Fruit fly (Drosophila melanogaster) whole organism, embryonic: Measurements from ENCODE around the gene Pfdn2.

Experiments used
- Abd-B ChIP-seq: fragments of 200-800 bp; sonication (Bioruptor generic); optimal IDR thresholded peaks from 2 replicates; lab custom pipeline; 2018; ENCODE audit warnings: missing biosample characterization, mild to moderate bottlenecking, missing genetic modification characterization, moderate library complexity
- CG1024 ChIP-seq: fragments of 200-800 bp; sonication (Bioruptor generic); IDR thresholded peaks from 2 replicates; pipeline ENCODE4 v1.3.6; 2022; ENCODE audit warnings: missing biosample characterization, missing genetic modification characterization
- CG10274 ChIP-seq: fragments of 200-800 bp; sonication (Bioruptor generic); optimal IDR thresholded peaks from 3 replicates; lab custom pipeline; 2017; ENCODE audit warnings: missing biosample characterization, mild to moderate bottlenecking, missing genetic modification characterization
- CG11398 ChIP-seq: fragments of 200-800 bp; sonication (Bioruptor generic); optimal IDR thresholded peaks from 2 replicates; lab custom pipeline; 2016; ENCODE audit warnings: missing biosample characterization, missing genetic modification characterization
- CG11504 ChIP-seq: fragments of 200-800 bp; sonication (Bioruptor generic); optimal IDR thresholded peaks from 3 replicates; lab custom pipeline; 2019; ENCODE audit warnings: missing biosample characterization, mild to moderate bottlenecking, missing genetic modification characterization, moderate library complexity
- CG14441 ChIP-seq: fragments of 200-800 bp; sonication (Bioruptor generic); IDR thresholded peaks from 2 replicates; pipeline ENCODE4 v1.3.6; 2022; ENCODE audit warnings: missing biosample characterization, missing genetic modification characterization
- CG14965 ChIP-seq: fragments of 200-800 bp; sonication (Bioruptor generic); optimal IDR thresholded peaks from 2 replicates; lab custom pipeline; 2016; ENCODE audit warnings: missing biosample characterization, missing genetic modification characterization, borderline replicate concordance
- CG15073 ChIP-seq: fragments of 200-800 bp; sonication (Bioruptor generic); optimal IDR thresholded peaks from 2 replicates; lab custom pipeline; 2016; ENCODE audit warnings: missing biosample characterization, missing genetic modification characterization
- CG16815 ChIP-seq: fragments of 200-800 bp; sonication (Bioruptor generic); optimal IDR thresholded peaks from 3 replicates; lab custom pipeline; 2017; ENCODE audit warnings: missing biosample characterization, mild to moderate bottlenecking, missing genetic modification characterization
- CG2129 ChIP-seq: fragments of 200-800 bp; sonication (Bioruptor generic); IDR thresholded peaks from 2 replicates; pipeline ENCODE4 v1.3.6; 2022; ENCODE audit warnings: missing biosample characterization, missing genetic modification characterization; ENCODE audit not compliant: partially characterized antibody
- CG2712 ChIP-seq: fragments of 200-800 bp; optimal IDR thresholded peaks from 3 replicates; lab custom pipeline; 2019; ENCODE audit warnings: missing biosample characterization, mild to moderate bottlenecking, missing genetic modification characterization, moderate library complexity
- CG2875 ChIP-seq: fragments of 200-800 bp; sonication (Bioruptor generic); optimal IDR thresholded peaks from 2 replicates; lab custom pipeline; 2017; ENCODE audit warnings: missing biosample characterization, mild to moderate bottlenecking, missing genetic modification characterization, missing genetic modification reagents
- CG33213 ChIP-seq: fragments of 200-800 bp; sonication (Bioruptor generic); optimal IDR thresholded peaks from 3 replicates; lab custom pipeline; 2016; ENCODE audit warnings: missing biosample characterization, missing genetic modification characterization
- CG6175 ChIP-seq: fragments of 200-800 bp; sonication (Bioruptor generic); IDR thresholded peaks from 3 replicates; pipeline ENCODE4 v1.3.6; 2022; ENCODE audit warnings: missing biosample characterization, missing genetic modification characterization
- CG6254 ChIP-seq: fragments of 200-800 bp; sonication (Bioruptor generic); optimal IDR thresholded peaks from 3 replicates; lab custom pipeline; 2017; ENCODE audit warnings: mild to moderate bottlenecking, missing biosample characterization, missing genetic modification reagents, missing genetic modification characterization
- CG6683 ChIP-seq: fragments of 200-800 bp; sonication (Bioruptor generic); optimal IDR thresholded peaks from 2 replicates; lab custom pipeline; 2017; ENCODE audit warnings: missing biosample characterization, mild to moderate bottlenecking, missing genetic modification characterization, missing genetic modification reagents
- Chrac-16 ChIP-seq: fragments of 200-800 bp; sonication (Bioruptor generic); optimal IDR thresholded peaks from 3 replicates; lab custom pipeline; 2016; ENCODE audit warnings: missing biosample characterization, missing genetic modification characterization
- CkIIα-i1 ChIP-seq: fragments of 200-800 bp; sonication (Bioruptor generic); IDR thresholded peaks from 2 replicates; pipeline ENCODE4 v1.3.6; 2022; ENCODE audit warnings: missing biosample characterization, missing genetic modification characterization
- D19A ChIP-seq: fragments of 200-800 bp; optimal IDR thresholded peaks from 3 replicates; lab custom pipeline; 2019; ENCODE audit warnings: missing biosample characterization, mild to moderate bottlenecking, missing genetic modification characterization, moderate library complexity
- Gsc ChIP-seq: fragments of 200-800 bp; sonication (Bioruptor generic); IDR thresholded peaks from 2 replicates; pipeline ENCODE4 v1.3.6; 2022; ENCODE audit warnings: missing biosample characterization, missing genetic modification characterization
- MBD-R2 ChIP-seq: fragments of 200-800 bp; sonication (Bioruptor generic); IDR thresholded peaks from 2 replicates; pipeline ENCODE4 v1.3.6; 2022; ENCODE audit warnings: missing biosample characterization, missing genetic modification characterization
- Max ChIP-seq: fragments of 200-800 bp; sonication (Bioruptor generic); optimal IDR thresholded peaks from 2 replicates; lab custom pipeline; 2016; ENCODE audit warnings: missing biosample characterization, mild to moderate bottlenecking, missing genetic modification characterization
- NC2α ChIP-seq: fragments of 200-800 bp; sonication (Bioruptor generic); optimal IDR thresholded peaks from 2 replicates; lab custom pipeline; 2016; ENCODE audit warnings: missing biosample characterization, missing genetic modification characterization
- Neu2 ChIP-seq: fragments of 200-800 bp; sonication (Bioruptor generic); optimal IDR thresholded peaks from 3 replicates; lab custom pipeline; 2016; ENCODE audit warnings: missing biosample characterization, missing genetic modification characterization, borderline replicate concordance
- NfI ChIP-seq: fragments of 200-800 bp; sonication (Bioruptor generic); optimal IDR thresholded peaks from 3 replicates; lab custom pipeline; 2018; ENCODE audit warnings: missing biosample characterization, mild to moderate bottlenecking, missing genetic modification characterization, moderate library complexity
- Oaz ChIP-seq: fragments of 200-800 bp; sonication (Bioruptor generic); IDR thresholded peaks from 2 replicates; pipeline ENCODE4 v1.3.6; 2022; ENCODE audit warnings: missing biosample characterization, missing genetic modification characterization
- Opbp ChIP-seq: fragments of 200-800 bp; sonication (Bioruptor generic); IDR thresholded peaks from 3 replicates; pipeline ENCODE4 v1.3.6; 2022; ENCODE audit warnings: missing biosample characterization, missing genetic modification characterization; ENCODE audit not compliant: partially characterized antibody
- Rfx ChIP-seq: fragments of 200-800 bp; sonication (Bioruptor generic); IDR thresholded peaks from 2 replicates; pipeline ENCODE4 v1.3.6; 2022; ENCODE audit warnings: missing biosample characterization, missing genetic modification characterization
- Six4 ChIP-seq: fragments of 200-800 bp; sonication (Bioruptor generic); optimal IDR thresholded peaks from 2 replicates; lab custom pipeline; 2016; ENCODE audit warnings: missing biosample characterization, missing genetic modification characterization
- Ssrp ChIP-seq: fragments of 200-800 bp; sonication (Bioruptor generic); optimal IDR thresholded peaks from 2 replicates; lab custom pipeline; 2018; ENCODE audit warnings: missing biosample characterization, mild to moderate bottlenecking, missing genetic modification characterization, moderate library complexity
- Stat92E ChIP-seq, 3 experiments: fragments of >200 bp in 2 of 3; fragments of 200-800 bp in 1 of 3; sonication (Bioruptor generic) in 1 of 3; optimal IDR thresholded peaks; 2 replicates each; lab custom pipeline; 2017 to 2019; ENCODE audit warnings: missing biosample characterization in 3 of 3, missing genetic modification characterization in 3 of 3, mild to moderate bottlenecking in 1 of 3, moderate library complexity in 1 of 3
- Xrp1 ChIP-seq: fragments of 200-800 bp; sonication (Bioruptor generic); IDR thresholded peaks from 2 replicates; pipeline ENCODE4 v1.3.6; 2022; ENCODE audit warnings: missing biosample characterization, missing genetic modification characterization
- ara ChIP-seq: fragments of 200-800 bp; sonication (Bioruptor generic); IDR thresholded peaks from 2 replicates; pipeline ENCODE4 v1.3.6; 2022; ENCODE audit warnings: missing biosample characterization, missing genetic modification characterization
- bigmax ChIP-seq: fragments of 200-800 bp; sonication (Bioruptor generic); optimal IDR thresholded peaks from 2 replicates; lab custom pipeline; 2018; ENCODE audit warnings: missing biosample characterization, mild to moderate bottlenecking, missing genetic modification characterization
- dpn ChIP-seq, 2 experiments: fragments of 200-800 bp; sonication (Bioruptor generic); optimal IDR thresholded peaks; 3 replicates each; lab custom pipeline; 2016; ENCODE audit warnings: missing biosample characterization in 2 of 2, missing genetic modification characterization in 2 of 2
- dysf ChIP-seq: fragments of 200-800 bp; sonication (Bioruptor generic); IDR thresholded peaks from 3 replicates; pipeline ENCODE4 v1.3.6; 2022; ENCODE audit warnings: missing biosample characterization, missing genetic modification characterization
- emc ChIP-seq: fragments of 200-800 bp; sonication (Bioruptor generic); optimal IDR thresholded peaks from 2 replicates; lab custom pipeline; 2016; ENCODE audit warnings: missing biosample characterization, missing genetic modification characterization
- en ChIP-seq: fragments of 200-800 bp; sonication (Bioruptor generic); optimal IDR thresholded peaks from 2 replicates; lab custom pipeline; 2016; ENCODE audit warnings: missing biosample characterization, missing genetic modification characterization
- grau ChIP-seq: fragments of 200-800 bp; optimal IDR thresholded peaks from 3 replicates; lab custom pipeline; 2019; ENCODE audit warnings: missing biosample characterization, mild to moderate bottlenecking, missing genetic modification characterization, moderate library complexity
- kah ChIP-seq: fragments of 200-800 bp; sonication (Bioruptor generic); optimal IDR thresholded peaks from 2 replicates; lab custom pipeline; 2018; ENCODE audit warnings: missing biosample characterization, mild to moderate bottlenecking, missing genetic modification characterization
- kni ChIP-seq: fragments of 200-800 bp; sonication (Bioruptor generic); optimal IDR thresholded peaks from 3 replicates; lab custom pipeline; 2017; ENCODE audit warnings: mild to moderate bottlenecking, missing biosample characterization, missing genetic modification reagents, missing genetic modification characterization
- pan ChIP-seq, 4 experiments: fragments of >200 bp in 3 of 4; fragments of 200-800 bp in 1 of 4; sonication (Bioruptor generic) in 1 of 4; optimal IDR thresholded peaks in 3 of 4; IDR thresholded peaks in 1 of 4; 2 replicates each; pipeline versions ENCODE4 v1.3.6 to Lab custom; 2017 to 2022; ENCODE audit warnings: missing biosample characterization in 2 of 4, missing genetic modification characterization in 2 of 4, mixed read lengths in 1 of 4
- pfk ChIP-seq: fragments of 200-800 bp; sonication (Bioruptor generic); optimal IDR thresholded peaks from 2 replicates; lab custom pipeline; 2018; ENCODE audit warnings: missing biosample characterization, mild to moderate bottlenecking, missing genetic modification characterization, moderate library complexity
- pros ChIP-seq: fragments of 200-800 bp; sonication (Bioruptor generic); optimal IDR thresholded peaks from 3 replicates; lab custom pipeline; 2019; ENCODE audit warnings: missing biosample characterization, mild to moderate bottlenecking, missing genetic modification characterization, moderate library complexity
- sens ChIP-seq: fragments of 200-800 bp; sonication (Bioruptor generic); peaks from one replicate; lab custom pipeline; 2016; ENCODE audit warnings: missing biosample characterization, missing genetic modification characterization
- slbo ChIP-seq: fragments of 200-800 bp; sonication (Bioruptor generic); IDR thresholded peaks from 2 replicates; pipeline ENCODE4 v1.3.6; 2022; ENCODE audit warnings: missing biosample characterization, missing genetic modification characterization
- stwl ChIP-seq: fragments of 200-800 bp; sonication (Bioruptor generic); optimal IDR thresholded peaks from 3 replicates; lab custom pipeline; 2018; ENCODE audit warnings: missing biosample characterization, mild to moderate bottlenecking, missing genetic modification characterization, moderate library complexity
- twi ChIP-seq: fragments of 200-800 bp; optimal IDR thresholded peaks from 2 replicates; lab custom pipeline; 2019; ENCODE audit warnings: missing biosample characterization, mild to moderate bottlenecking, missing genetic modification characterization, moderate library complexity
- vnd ChIP-seq: fragments of 200-800 bp; sonication (Bioruptor generic); IDR thresholded peaks from 3 replicates; pipeline ENCODE4 v1.3.6; 2022; ENCODE audit warnings: missing biosample characterization, missing genetic modification characterization; ENCODE audit not compliant: partially characterized antibody
- yki ChIP-seq: fragments of >200 bp; optimal IDR thresholded peaks from 3 replicates; lab custom pipeline; 2018

Gene Pfdn2

dm6 chr3L:11046559-11046958, 27.6 kb downstream of the Pfdn2 start (continued):
- no peak for TF ChIP-seq Six4 (GFP tag; lab: Kevin White, UChicago)
- TF ChIP-seq Stat92E (GFP tag; optimal IDR thresholded peaks at IDR 0.05; lab: Kevin White, UChicago), result no peak
- no peak for TF ChIP-seq twi
- TF ChIP-seq yki (lab: Kevin White, UChicago), result peak; percentile 68
- TF ChIP-seq CG2875 (GFP tag; lab: Kevin White, UChicago), result peak; percentile 22
- no peak for TF ChIP-seq CG15073
- TF ChIP-seq slbo (GFP tag; lab: Robert Waterston, UW), result no peak
- TF ChIP-seq grau, result no peak
- TF ChIP-seq dysf (GFP tag; lab: Robert Waterston, UW), result no peak
- TF ChIP-seq CG6175 (GFP tag; lab: Robert Waterston, UW), result no peak
- no peak for TF ChIP-seq bigmax (GFP tag; lab: Kevin White, UChicago)
- no peak for TF ChIP-seq CG6683 (GFP tag; lab: Kevin White, UChicago)
- TF ChIP-seq Rfx (GFP tag; lab: Robert Waterston, UW), result 0 out of 2 replicates have a peak, but pooled peaks have one; percentile 10
- TF ChIP-seq ara, result no peak
- no peak for TF ChIP-seq emc (GFP tag; lab: Kevin White, UChicago)
- no peak for TF ChIP-seq Abd-B (GFP tag; lab: Kevin White, UChicago)
- TF ChIP-seq kni (GFP tag; lab: Kevin White, UChicago), result peak; percentile 24
- no peak for TF ChIP-seq Neu2 (GFP tag; lab: Kevin White, UChicago)
- TF ChIP-seq NC2α, result no peak
- no peak for TF ChIP-seq pan (optimal IDR thresholded peaks at IDR 0.05; lab: Kevin White, UChicago)
- TF ChIP-seq pan (GFP tag; optimal IDR thresholded peaks at IDR 0.05 in 1 of 2, IDR thresholded peaks at IDR 0.05 in 1 of 2), result peak in 1 of 2 experiments; percentile 18
- TF ChIP-seq Xrp1 (GFP tag; lab: Robert Waterston, UW), result no peak
- no peak for TF ChIP-seq CG16815 (GFP tag; lab: Kevin White, UChicago)
- no peak for TF ChIP-seq en (GFP tag; lab: Kevin White, UChicago)
- no peak for TF ChIP-seq NfI (GFP tag; lab: Kevin White, UChicago)
- no peak for TF ChIP-seq Max (GFP tag; lab: Kevin White, UChicago)
- TF ChIP-seq Ssrp (tag; lab: Kevin White, UChicago), result no peak
- no peak for TF ChIP-seq Oaz

DNA sequence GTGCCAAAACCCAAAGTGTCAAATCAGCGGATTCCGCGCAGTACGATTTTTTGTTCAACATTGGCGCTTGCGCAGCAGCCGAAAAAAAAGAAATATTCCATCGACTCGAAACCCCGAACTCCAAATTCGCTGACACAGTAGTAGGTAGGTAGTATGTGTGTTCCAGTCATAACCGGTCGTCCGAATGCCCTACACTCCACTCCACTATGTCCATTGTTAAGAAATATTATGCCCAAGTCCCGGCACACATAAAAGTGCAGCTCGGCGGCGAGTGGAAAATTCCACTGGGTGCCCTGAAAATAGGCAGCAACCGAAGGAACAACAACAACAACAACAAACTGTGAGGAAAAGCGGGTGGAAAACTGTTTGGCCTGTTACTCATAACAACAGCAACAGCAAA, 29.2 kb downstream of the Pfdn2 start:
- TF ChIP-seq Gsc (GFP tag; lab: Robert Waterston, UW), result no peak
- TF ChIP-seq CG10274 (GFP tag; lab: Kevin White, UChicago), result peak; percentile 97
- TF ChIP-seq CG6254, result no peak
- TF ChIP-seq sens (GFP tag; lab: Kevin White, UChicago), result peak; percentile 12
- TF ChIP-seq Xrp1 (GFP tag; lab: Robert Waterston, UW), result no peak
- no peak for TF ChIP-seq CG11398 (GFP tag; lab: Kevin White, UChicago)
- TF ChIP-seq kah, result no peak
- TF ChIP-seq CG1024, result no peak
- 0 out of 3 replicates have a peak, but pooled peaks have one; percentile 24 for TF ChIP-seq vnd (GFP tag; lab: Robert Waterston, UW)
- TF ChIP-seq emc (GFP tag; lab: Kevin White, UChicago), result no peak
- TF ChIP-seq dpn (GFP tag; optimal IDR thresholded peaks at IDR 0.05; lab: Kevin White, UChicago), result no peak
- TF ChIP-seq Opbp (GFP tag; lab: Robert Waterston, UW), result no peak
- TF ChIP-seq CkIIα-i1 (GFP tag; lab: Robert Waterston, UW), result no peak
- TF ChIP-seq CG14441, result no peak
- TF ChIP-seq pros, result peak; percentile 83
- TF ChIP-seq CG14965 (GFP tag; lab: Kevin White, UChicago), result no peak
- TF ChIP-seq Chrac-16 (GFP tag; lab: Kevin White, UChicago), result no peak
- TF ChIP-seq stwl (tag; lab: Kevin White, UChicago), result no peak
- TF ChIP-seq CG2712, result no peak
- no peak for TF ChIP-seq MBD-R2 (GFP tag; lab: Robert Waterston, UW)
- no peak for TF ChIP-seq CG2129 (GFP tag; lab: Robert Waterston, UW)
- peak; percentile 64 for TF ChIP-seq kni (GFP tag; lab: Kevin White, UChicago)
- TF ChIP-seq pfk (GFP tag; lab: Kevin White, UChicago), result no peak
- TF ChIP-seq CG11504, result peak; percentile 3
- TF ChIP-seq D19A (tag; lab: Kevin White, UChicago), result peak; percentile 79
- no peak for TF ChIP-seq CG33213 (GFP tag; lab: Kevin White, UChicago)
